Worm (Caenorhabditis elegans) whole organism, L3 larva: Measurements from ENCODE around the gene cdh-12.

Source experiments
- R02D3.7 ChIP-seq: fragments of 150-350 bp; optimal IDR thresholded peaks from 2 replicates; lab custom pipeline; 2014; ENCODE audit warnings: missing biosample characterization, missing genetic modification characterization
- ZK546.5 ChIP-seq: sonication (generic microtip); optimal IDR thresholded peaks from 2 replicates; lab custom pipeline; 2017; ENCODE audit warnings: missing biosample characterization, missing genetic modification characterization
- aly-2 ChIP-seq: fragments of 150-350 bp; optimal IDR thresholded peaks from 2 replicates; lab custom pipeline; 2014; ENCODE audit warnings: missing biosample characterization, missing genetic modification characterization
- ceh-16 ChIP-seq: sonication (generic microtip); optimal IDR thresholded peaks from 2 replicates; lab custom pipeline; 2017; ENCODE audit warnings: missing biosample characterization, missing genetic modification characterization
- ceh-28 ChIP-seq: fragments of 150-350 bp; optimal IDR thresholded peaks from 2 replicates; lab custom pipeline; 2014; ENCODE audit warnings: missing biosample characterization, missing genetic modification reagents, missing genetic modification characterization
- ceh-9 ChIP-seq: sonication (generic microtip); optimal IDR thresholded peaks from 2 replicates; lab custom pipeline; 2018; ENCODE audit warnings: missing biosample characterization, missing genetic modification characterization
- daf-12 ChIP-seq: fragments of 150-350 bp; optimal IDR thresholded peaks from 2 replicates; lab custom pipeline; 2014; ENCODE audit warnings: missing biosample characterization, missing genetic modification reagents, missing genetic modification characterization
- egl-27 ChIP-seq: sonication (generic microtip); optimal IDR thresholded peaks from 4 replicates; lab custom pipeline; 2017; ENCODE audit warnings: missing biosample characterization, missing genetic modification reagents, missing genetic modification characterization
- egl-5 ChIP-seq: fragments of 150-350 bp; optimal IDR thresholded peaks from 2 replicates; lab custom pipeline; 2017; ENCODE audit warnings: missing biosample characterization, missing genetic modification reagents, missing genetic modification characterization, inconsistent platforms
- elt-1 ChIP-seq: fragments of 150-350 bp; optimal IDR thresholded peaks from 2 replicates; lab custom pipeline; 2014; ENCODE audit warnings: missing biosample characterization, missing genetic modification characterization
- elt-2 ChIP-seq: sonication (generic microtip); optimal IDR thresholded peaks from 2 replicates; lab custom pipeline; 2016; ENCODE audit warnings: missing genetic modification reagents, mild to moderate bottlenecking, missing genetic modification characterization, missing compliant biosample characterization
- elt-3 ChIP-seq, 3 experiments: fragments of 150-350 bp in 1 of 3; sonication (generic microtip) in 2 of 3; optimal IDR thresholded peaks; 2 replicates in 2 of 3; 4 replicates in 1 of 3; lab custom pipeline; 2014 to 2017; ENCODE audit warnings: missing biosample characterization in 3 of 3, missing genetic modification characterization in 3 of 3
- eor-1 ChIP-seq, 2 experiments: fragments of 150-350 bp; optimal IDR thresholded peaks; 2 replicates each; lab custom pipeline; 2014 to 2018; ENCODE audit warnings: missing biosample characterization in 2 of 2, missing genetic modification characterization in 2 of 2
- fkh-10 ChIP-seq: sonication (generic microtip); optimal IDR thresholded peaks from 2 replicates; lab custom pipeline; 2017; ENCODE audit warnings: missing biosample characterization, missing genetic modification reagents, missing genetic modification characterization
- fkh-2 ChIP-seq: fragments of 150-350 bp; optimal IDR thresholded peaks from 2 replicates; lab custom pipeline; 2014; ENCODE audit warnings: missing biosample characterization, missing genetic modification reagents, missing genetic modification characterization
- hmg-11 ChIP-seq: sonication (generic microtip); optimal IDR thresholded peaks from 2 replicates; lab custom pipeline; 2016; ENCODE audit warnings: missing genetic modification characterization, missing compliant biosample characterization
- lin-15B ChIP-seq: fragments of 150-350 bp; optimal IDR thresholded peaks from 2 replicates; lab custom pipeline; 2014; ENCODE audit warnings: missing biosample characterization, missing genetic modification characterization
- lin-39 ChIP-seq: fragments of 150-350 bp; optimal IDR thresholded peaks from 2 replicates; lab custom pipeline; 2018; ENCODE audit warnings: missing biosample characterization, missing genetic modification reagents, missing genetic modification characterization
- lsy-12 ChIP-seq: sonication (generic microtip); optimal IDR thresholded peaks from 2 replicates; lab custom pipeline; 2016; ENCODE audit warnings: mild to moderate bottlenecking, missing genetic modification characterization, missing compliant biosample characterization
- mdl-1 ChIP-seq: fragments of 150-350 bp; optimal IDR thresholded peaks from 2 replicates; lab custom pipeline; 2014; ENCODE audit warnings: missing biosample characterization, missing genetic modification characterization
- mml-1 ChIP-seq: fragments of 150-350 bp; sonication (generic microtip); optimal IDR thresholded peaks from 3 replicates; lab custom pipeline; 2014; ENCODE audit warnings: missing biosample characterization, missing genetic modification characterization
- nfya-1 ChIP-seq: sonication (generic microtip); optimal IDR thresholded peaks from 2 replicates; lab custom pipeline; 2017; ENCODE audit warnings: missing genetic modification characterization, mild to moderate bottlenecking, missing compliant biosample characterization, antibody characterized with exemption, moderate library complexity; ENCODE audit not compliant: insufficient read depth
- nhr-11 ChIP-seq: fragments of 150-350 bp; optimal IDR thresholded peaks from 2 replicates; lab custom pipeline; 2014; ENCODE audit warnings: missing biosample characterization, missing genetic modification characterization
- nhr-23 ChIP-seq: fragments of 150-350 bp; optimal IDR thresholded peaks from 2 replicates; lab custom pipeline; 2014; ENCODE audit warnings: missing biosample characterization, missing genetic modification reagents, missing genetic modification characterization
- nhr-237 ChIP-seq: fragments of 150-350 bp; optimal IDR thresholded peaks from 2 replicates; lab custom pipeline; 2014; ENCODE audit warnings: missing biosample characterization, missing genetic modification characterization
- nhr-28 ChIP-seq: fragments of 150-350 bp; optimal IDR thresholded peaks from 2 replicates; lab custom pipeline; 2014; ENCODE audit warnings: missing biosample characterization, missing genetic modification characterization
- nhr-67 ChIP-seq: fragments of 150-350 bp; optimal IDR thresholded peaks from 2 replicates; lab custom pipeline; 2014; ENCODE audit warnings: missing biosample characterization, missing genetic modification characterization
- pha-4 ChIP-seq: fragments of 150-350 bp; optimal IDR thresholded peaks from 2 replicates; lab custom pipeline; 2014; ENCODE audit warnings: missing biosample characterization, missing genetic modification reagents, missing genetic modification characterization
- pqm-1 ChIP-seq: fragments of 150-350 bp; optimal IDR thresholded peaks from 2 replicates; lab custom pipeline; 2017; ENCODE audit warnings: missing biosample characterization, missing genetic modification characterization, inconsistent platforms
- skn-1 ChIP-seq: fragments of 150-350 bp; optimal IDR thresholded peaks from 2 replicates; lab custom pipeline; 2014; ENCODE audit warnings: missing biosample characterization, missing genetic modification characterization
- tbx-2 ChIP-seq: sonication (generic microtip); optimal IDR thresholded peaks from 2 replicates; lab custom pipeline; 2016; ENCODE audit warnings: mild to moderate bottlenecking, missing genetic modification characterization, missing compliant biosample characterization
- unc-39 ChIP-seq: sonication (generic microtip); optimal IDR thresholded peaks from 4 replicates; lab custom pipeline; 2017; ENCODE audit warnings: missing biosample characterization, missing genetic modification characterization
- ztf-11 ChIP-seq: fragments of 150-350 bp; optimal IDR thresholded peaks from 2 replicates; lab custom pipeline; 2014; ENCODE audit warnings: missing biosample characterization, missing genetic modification characterization
- ztf-4 ChIP-seq: fragments of 150-350 bp; optimal IDR thresholded peaks from 2 replicates; lab custom pipeline; 2014; ENCODE audit warnings: missing biosample characterization, missing genetic modification characterization

The cdh-12 gene

DNA sequence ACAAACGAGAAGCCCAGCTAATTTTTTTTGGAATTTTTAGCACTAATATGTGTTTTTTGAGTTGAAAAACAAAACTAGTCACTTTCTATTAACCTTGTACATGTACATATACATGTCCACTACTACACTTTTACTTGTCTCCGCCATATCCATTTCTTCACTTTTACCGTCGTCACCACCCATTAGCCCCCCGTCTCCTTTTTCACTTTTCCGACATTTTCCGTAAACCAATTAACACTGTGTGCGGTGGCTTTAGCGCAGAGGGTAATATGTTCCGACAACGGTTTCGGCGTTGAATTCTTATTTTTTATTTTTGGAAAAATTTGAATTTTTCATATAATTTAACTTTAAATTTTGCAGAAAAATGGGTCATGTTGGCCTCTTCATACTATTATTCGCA, at the start of gene cdh-12:
TSS of gene cdh-12 (plus strand) at position 365 of the 400 bp plus-strand sequence.
- TF ChIP-seq ceh-9 (no peak), nhr-11 (no peak), eor-1 (tag; optimal IDR thresholded peaks at IDR 0.05; lab: Kevin White, UChicago) (no peak), fkh-2 (tag; lab: Kevin White, UChicago) (no peak), nhr-23 (tag; lab: Kevin White, UChicago) (no peak), skn-1 (no peak), nhr-67 (no peak), aly-2 (no peak), elt-3 (tag; optimal IDR thresholded peaks at IDR 0.05; lab: Kevin White, UChicago) (no peak), nhr-237 (no peak), lin-39 (tag; lab: Kevin White, UChicago) (no peak), ztf-4 (tag; lab: Kevin White, UChicago) (no peak)

DNA sequence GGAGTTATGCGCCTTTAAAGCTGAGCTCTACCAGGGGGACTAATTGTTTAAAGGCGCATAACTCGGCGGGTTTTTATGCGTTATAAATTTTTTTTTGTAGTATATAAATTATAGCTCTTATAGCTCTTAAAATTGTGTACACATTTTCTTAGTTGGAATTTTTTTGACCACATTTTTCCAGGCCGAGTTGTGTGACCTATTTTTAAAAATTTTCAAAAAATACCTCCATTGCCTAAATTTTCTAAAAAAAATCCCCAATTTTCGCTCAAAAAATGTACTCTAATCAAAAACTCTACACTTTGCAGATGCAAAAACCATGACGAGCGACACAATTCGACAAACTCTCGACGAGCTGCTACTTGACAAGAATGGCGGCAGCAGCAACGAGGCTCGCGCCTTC, 48.9 kb upstream of the cdh-12 start, which contains the start of gene exc-6:
TSS of gene exc-6 (plus strand) at position 301 of the 400 bp plus-strand sequence.
- TF ChIP-seq ceh-16 (no peak), nfya-1 (no peak), pqm-1 (tag; lab: Kevin White, UChicago) (no peak), fkh-2 (tag; lab: Kevin White, UChicago) (no peak), ztf-11 (no peak), R02D3.7 (tag; lab: Kevin White, UChicago) (no peak)

DNA sequence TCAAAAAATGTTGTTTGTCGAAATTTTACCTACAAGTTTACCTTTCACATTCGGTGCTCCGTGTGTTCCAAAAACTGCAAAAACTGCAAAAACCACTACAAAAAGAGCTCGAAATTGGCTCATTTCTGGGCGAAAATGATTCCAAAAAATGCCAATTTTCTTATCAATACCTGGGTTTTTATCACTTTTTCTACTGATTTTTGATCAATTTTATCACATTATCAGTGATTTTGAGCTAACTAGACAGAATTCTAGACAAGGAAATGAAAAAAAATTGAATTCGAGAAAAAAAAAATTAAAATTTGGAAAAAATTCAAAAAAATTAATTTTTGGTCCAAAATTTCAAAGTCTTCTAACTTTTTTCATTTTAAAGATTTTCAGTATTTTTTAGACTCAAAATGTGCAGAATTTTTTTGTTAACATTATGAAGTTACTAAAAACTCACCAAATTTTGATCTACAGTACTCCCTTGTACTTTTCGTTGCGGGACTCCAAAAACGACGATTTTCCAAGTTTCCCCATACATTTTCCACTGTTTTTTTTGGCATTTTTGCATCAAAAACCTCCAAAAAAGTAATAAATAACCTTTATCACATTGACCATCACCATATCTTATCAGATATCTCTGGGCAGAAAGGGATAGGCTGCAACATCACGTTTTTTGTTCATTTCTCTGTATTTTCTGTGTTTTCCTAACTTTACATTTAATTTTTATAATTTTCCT, 35.9 kb upstream of the cdh-12 start, which contains the start of the genes F58B6.1 and acsd-1:
TSS of gene F58B6.1 (minus strand) at position 133 of the 724 bp plus-strand sequence.
TSS of gene acsd-1 (plus strand) at position 674 of the 724 bp plus-strand sequence.
- TF ChIP-seq skn-1 = no peak
- TF ChIP-seq elt-3 (tag; optimal IDR thresholded peaks at IDR 0.05; lab: Kevin White, UChicago) = peak in 1 of 3 experiments; percentile 50
- TF ChIP-seq elt-2 = peak; percentile 61
- TF ChIP-seq nhr-28 (tag; lab: Kevin White, UChicago) = no peak
- TF ChIP-seq unc-39 (tag; lab: Kevin White, UChicago) = no peak
- no peak for TF ChIP-seq mdl-1
- TF ChIP-seq lin-15B = no peak
- TF ChIP-seq lsy-12 = no peak
- TF ChIP-seq elt-1 (tag; lab: Kevin White, UChicago) = no peak
- TF ChIP-seq egl-5 (tag; lab: Kevin White, UChicago) = no peak
- no peak for TF ChIP-seq egl-27 (tag; lab: Kevin White, UChicago)

DNA sequence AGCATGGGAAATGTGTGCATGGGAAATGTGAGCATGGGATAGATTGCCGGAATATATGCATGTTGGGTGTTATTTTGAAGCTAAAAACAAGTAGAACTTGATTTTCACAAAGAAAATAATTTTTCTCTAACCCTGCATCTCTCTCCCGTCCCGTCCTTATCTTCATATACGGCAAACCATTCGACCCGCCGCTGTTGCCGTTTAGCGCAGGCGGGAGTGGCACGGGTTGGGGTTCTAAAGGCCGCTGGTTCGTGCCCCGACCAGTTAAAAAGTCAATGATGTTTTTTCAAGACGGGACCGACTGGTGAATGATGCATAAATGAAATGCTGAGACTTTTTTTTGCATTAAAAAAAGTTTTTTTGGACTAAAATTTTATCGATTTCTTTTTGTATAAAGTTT, 29.6 kb upstream of the cdh-12 start:
- TF ChIP-seq elt-2 (peak; percentile 37), lsy-12 (peak; percentile 37), ceh-9 (no peak), elt-3 (tag; optimal IDR thresholded peaks at IDR 0.05; lab: Kevin White, UChicago) (no peak), skn-1 (peak; percentile 35), fkh-10 (GFP tag; lab: Kevin White, UChicago) (no peak), hmg-11 (tag; lab: Kevin White, UChicago) (peak; percentile 50), nfya-1 (peak; percentile 41), lin-15B (no peak), pha-4 (tag; lab: Kevin White, UChicago) (peak; percentile 14), tbx-2 (no peak), daf-12 (tag; lab: Kevin White, UChicago) (no peak), nhr-28 (tag; lab: Kevin White, UChicago) (no peak), elt-1 (tag; lab: Kevin White, UChicago) (no peak), nhr-67 (no peak), mml-1 (tag; lab: Kevin White, UChicago) (no peak), nhr-23 (tag; lab: Kevin White, UChicago) (no peak), lin-39 (tag; lab: Kevin White, UChicago) (peak; percentile 58)

DNA sequence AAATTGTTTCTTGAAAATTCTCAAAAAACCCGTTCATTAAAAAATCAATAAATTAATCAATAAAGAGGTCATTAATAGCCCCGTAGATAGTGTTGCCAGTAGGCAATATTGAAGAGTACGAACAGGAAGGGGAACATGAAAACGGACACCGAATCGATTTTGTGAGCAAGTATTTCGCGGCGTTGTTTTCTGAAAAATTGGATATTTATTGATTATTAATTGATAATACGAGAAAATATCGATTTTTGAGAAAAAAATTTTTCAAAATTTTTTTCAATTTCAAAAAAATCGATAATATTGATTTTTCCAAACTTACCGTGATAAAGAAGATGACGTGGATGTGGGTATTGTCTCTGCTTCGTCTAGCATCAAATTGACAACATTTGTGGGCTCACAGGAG, 26.4 kb upstream of the cdh-12 start:
- TF ChIP-seq ZK546.5 (tag; lab: Kevin White, UChicago) (no peak), ceh-28 (tag; lab: Kevin White, UChicago) (peak; percentile 70), skn-1 (no peak), lin-15B (no peak)
